Worm (Caenorhabditis elegans) whole organism, mixed stage, embryonic: Measurements from ENCODE around the gene amdh-1.

Experiments used
- M03D4.4 ChIP-seq: sonication (generic microtip); optimal IDR thresholded peaks from 2 replicates; lab custom pipeline; 2017; ENCODE audit warnings: mild to moderate bottlenecking, missing genetic modification characterization, missing compliant biosample characterization
- blmp-1 ChIP-seq: fragments of 150-350 bp; optimal IDR thresholded peaks from 2 replicates; lab custom pipeline; 2014; ENCODE audit warnings: missing biosample characterization, missing genetic modification characterization
- ceh-39 ChIP-seq: fragments of 150-350 bp; optimal IDR thresholded peaks from 2 replicates; lab custom pipeline; 2014; ENCODE audit warnings: missing biosample characterization, missing genetic modification characterization
- ceh-43 ChIP-seq: fragments of 200-800 bp; sonication (Bioruptor generic); optimal IDR thresholded peaks from 2 replicates; lab custom pipeline; 2018; ENCODE audit warnings: mild to moderate bottlenecking, missing genetic modification characterization, moderate library complexity, missing compliant biosample characterization
- ceh-83 ChIP-seq: fragments of 200-800 bp; sonication (Bioruptor generic); optimal IDR thresholded peaks from 2 replicates; lab custom pipeline; 2018; ENCODE audit warnings: mild to moderate bottlenecking, missing genetic modification characterization, missing compliant biosample characterization
- ces-1 ChIP-seq: fragments of 150-350 bp; optimal IDR thresholded peaks from 2 replicates; lab custom pipeline; 2014; ENCODE audit warnings: missing biosample characterization, missing genetic modification reagents, missing genetic modification characterization
- cnd-1 ChIP-seq: fragments of 200-800 bp; sonication (Bioruptor generic); optimal IDR thresholded peaks from 2 replicates; lab custom pipeline; 2018; ENCODE audit warnings: mild to moderate bottlenecking, missing genetic modification characterization, missing compliant biosample characterization
- drap-1 ChIP-seq: fragments of 200-800 bp; sonication (Bioruptor generic); optimal IDR thresholded peaks from 3 replicates; lab custom pipeline; 2018; ENCODE audit warnings: mild to moderate bottlenecking, missing genetic modification characterization, missing compliant biosample characterization
- elt-1 ChIP-seq: sonication (generic microtip); optimal IDR thresholded peaks from 2 replicates; lab custom pipeline; 2017; ENCODE audit warnings: missing genetic modification characterization, mild to moderate bottlenecking, missing compliant biosample characterization, antibody characterized with exemption, moderate library complexity, borderline replicate concordance; ENCODE audit not compliant: insufficient read depth
- elt-3 ChIP-seq: fragments of 150-350 bp; optimal IDR thresholded peaks from 2 replicates; lab custom pipeline; 2014; ENCODE audit warnings: missing biosample characterization, missing genetic modification characterization
- flh-1 ChIP-seq: fragments of 200-800 bp; sonication (Bioruptor generic); optimal IDR thresholded peaks from 2 replicates; lab custom pipeline; 2018; ENCODE audit warnings: mild to moderate bottlenecking, missing genetic modification characterization, moderate library complexity, missing compliant biosample characterization
- ham-2 ChIP-seq: fragments of 200-800 bp; sonication (Bioruptor generic); optimal IDR thresholded peaks from 2 replicates; lab custom pipeline; 2018; ENCODE audit warnings: mild to moderate bottlenecking, missing genetic modification characterization, missing compliant biosample characterization
- hlh-1 ChIP-seq: fragments of 150-350 bp; optimal IDR thresholded peaks from 2 replicates; lab custom pipeline; 2014; ENCODE audit warnings: missing biosample characterization, missing genetic modification reagents, missing genetic modification characterization
- lin-13 ChIP-seq: fragments of 150-350 bp; optimal IDR thresholded peaks from 2 replicates; lab custom pipeline; 2014; ENCODE audit warnings: missing biosample characterization, missing genetic modification characterization
- lin-32 ChIP-seq: fragments of 200-800 bp; sonication (Bioruptor generic); optimal IDR thresholded peaks from 2 replicates; lab custom pipeline; 2018; ENCODE audit warnings: mild to moderate bottlenecking, missing genetic modification characterization, missing compliant biosample characterization
- lsy-2 ChIP-seq: fragments of 150-350 bp; optimal IDR thresholded peaks from 2 replicates; lab custom pipeline; 2014; ENCODE audit warnings: missing biosample characterization, missing genetic modification characterization
- mab-5 ChIP-seq: fragments of 150-350 bp; optimal IDR thresholded peaks from 2 replicates; lab custom pipeline; 2014; ENCODE audit warnings: missing biosample characterization, missing genetic modification characterization
- mep-1 ChIP-seq: fragments of 150-350 bp; optimal IDR thresholded peaks from 2 replicates; lab custom pipeline; 2017; ENCODE audit warnings: missing biosample characterization, missing genetic modification reagents, missing genetic modification characterization, inconsistent platforms
- nhr-12 ChIP-seq: fragments of 150-350 bp; optimal IDR thresholded peaks from 2 replicates; lab custom pipeline; 2014; ENCODE audit warnings: missing biosample characterization, missing genetic modification characterization
- nhr-237 ChIP-seq: fragments of 150-350 bp; optimal IDR thresholded peaks from 2 replicates; lab custom pipeline; 2014; ENCODE audit warnings: missing biosample characterization, missing genetic modification characterization
- nhr-76 ChIP-seq: sonication (generic microtip); optimal IDR thresholded peaks from 2 replicates; lab custom pipeline; 2017; ENCODE audit warnings: missing biosample characterization, missing genetic modification characterization
- pha-4 ChIP-seq: fragments of 150-350 bp; optimal IDR thresholded peaks from 2 replicates; lab custom pipeline; 2018; ENCODE audit warnings: missing biosample characterization, missing genetic modification reagents, missing genetic modification characterization
- sem-2 ChIP-seq: fragments of 200-800 bp; sonication (Bioruptor generic); optimal IDR thresholded peaks from 2 replicates; lab custom pipeline; 2018; ENCODE audit warnings: mild to moderate bottlenecking, missing genetic modification characterization, missing compliant biosample characterization
- sptf-1 ChIP-seq: sonication (generic microtip); optimal IDR thresholded peaks from 2 replicates; lab custom pipeline; 2017; ENCODE audit warnings: mild to moderate bottlenecking, missing genetic modification characterization, moderate library complexity, missing compliant biosample characterization
- tbx-8 ChIP-seq: fragments of 200-800 bp; sonication (Bioruptor generic); optimal IDR thresholded peaks from 2 replicates; lab custom pipeline; 2018; ENCODE audit warnings: mild to moderate bottlenecking, missing genetic modification characterization, moderate library complexity, missing compliant biosample characterization
- unc-39 ChIP-seq: fragments of 150-350 bp; optimal IDR thresholded peaks from 2 replicates; lab custom pipeline; 2014; ENCODE audit warnings: missing biosample characterization, missing genetic modification characterization
- unc-62 ChIP-seq: fragments of 150-350 bp; optimal IDR thresholded peaks from 2 replicates; lab custom pipeline; 2014; ENCODE audit warnings: missing biosample characterization, missing genetic modification reagents, missing genetic modification characterization
- zip-8 ChIP-seq: fragments of 150-350 bp; optimal IDR thresholded peaks from 2 replicates; lab custom pipeline; 2014; ENCODE audit warnings: missing biosample characterization, missing genetic modification characterization
- ztf-11 ChIP-seq: fragments of 150-350 bp; optimal IDR thresholded peaks from 2 replicates; lab custom pipeline; 2014; ENCODE audit warnings: missing biosample characterization, missing genetic modification characterization

Gene amdh-1

ce11 chrIII:6240528-6240927, 11.1 kb upstream of the amdh-1 start, which contains the start of gene T12A2.3:
TSS of gene T12A2.3 (plus strand) at chrIII:6240828.
- TF ChIP-seq lsy-2 (tag; lab: Kevin White, UChicago) = no peak
- no peak for TF ChIP-seq ceh-83
- TF ChIP-seq hlh-1 = no peak
- TF ChIP-seq unc-39 = no peak
- no peak for TF ChIP-seq drap-1 (GFP tag; lab: Kevin White, UChicago)
- TF ChIP-seq elt-1 (tag; lab: Kevin White, UChicago) = no peak
- no peak for TF ChIP-seq ces-1
- no peak for TF ChIP-seq lin-32
- TF ChIP-seq sem-2 (GFP tag; lab: Kevin White, UChicago) = no peak
- TF ChIP-seq nhr-237 (tag; lab: Kevin White, UChicago) = no peak
- no peak for TF ChIP-seq unc-62
- no peak for TF ChIP-seq M03D4.4 (tag; lab: Kevin White, UChicago)
- no peak for TF ChIP-seq tbx-8 (GFP tag; lab: Kevin White, UChicago)
- no peak for TF ChIP-seq ztf-11 (tag; lab: Kevin White, UChicago)
- no peak for TF ChIP-seq mab-5 (tag; lab: Kevin White, UChicago)
- no peak for TF ChIP-seq pha-4 (tag; lab: Kevin White, UChicago)
- no peak for TF ChIP-seq nhr-12 (tag; lab: Kevin White, UChicago)
- TF ChIP-seq flh-1 (GFP tag; lab: Kevin White, UChicago) = no peak

- TF ChIP-seq lin-13 (tag; lab: Kevin White, UChicago) = no peak
- TF ChIP-seq nhr-12 (tag; lab: Kevin White, UChicago) = no peak
- no peak for TF ChIP-seq unc-62
- no peak for TF ChIP-seq nhr-237 (tag; lab: Kevin White, UChicago)
- no peak for TF ChIP-seq sptf-1 (tag; lab: Kevin White, UChicago)
- TF ChIP-seq sem-2 (GFP tag; lab: Kevin White, UChicago) = no peak
- no peak for TF ChIP-seq ceh-83
- TF ChIP-seq mep-1 (tag; lab: Kevin White, UChicago) = no peak
- no peak for TF ChIP-seq elt-3 (tag; lab: Kevin White, UChicago)
- TF ChIP-seq unc-39 = no peak
- no peak for TF ChIP-seq tbx-8 (GFP tag; lab: Kevin White, UChicago)
- TF ChIP-seq ceh-43 (GFP tag; lab: Kevin White, UChicago) = no peak
- TF ChIP-seq drap-1 (GFP tag; lab: Kevin White, UChicago) = no peak
These were observed 5.9 kb upstream of the amdh-1 start, which contains the start of gene bcas-2 for ce11 chrIII:6245728-6246127. TSS of gene bcas-2 (minus strand) at chrIII:6245828.

- TF ChIP-seq ces-1 = no peak
- TF ChIP-seq mep-1 (tag; lab: Kevin White, UChicago) = peak; percentile 54
These were observed 3.4 kb upstream of the amdh-1 start, which contains the start of the genes gen-1 and stt-3 for ce11 chrIII:6248064-6248687. TSS of gene gen-1 (minus strand) at chrIII:6248158. TSS of gene stt-3 (plus strand) at chrIII:6248637.

- TF ChIP-seq mab-5 (tag; lab: Kevin White, UChicago) = no peak
- TF ChIP-seq nhr-237 (tag; lab: Kevin White, UChicago) = no peak
- no peak for TF ChIP-seq mep-1 (tag; lab: Kevin White, UChicago)
- TF ChIP-seq sptf-1 (tag; lab: Kevin White, UChicago) = no peak
- TF ChIP-seq zip-8 (tag; lab: Kevin White, UChicago) = no peak
- no peak for TF ChIP-seq tbx-8 (GFP tag; lab: Kevin White, UChicago)
- TF ChIP-seq cnd-1 = no peak
- TF ChIP-seq sem-2 (GFP tag; lab: Kevin White, UChicago) = no peak
- TF ChIP-seq nhr-76 (tag; lab: Kevin White, UChicago) = no peak
- TF ChIP-seq ceh-39 (tag; lab: Kevin White, UChicago) = no peak
- no peak for TF ChIP-seq blmp-1
- no peak for TF ChIP-seq elt-1 (tag; lab: Kevin White, UChicago)
- no peak for TF ChIP-seq elt-3 (tag; lab: Kevin White, UChicago)
- no peak for TF ChIP-seq drap-1 (GFP tag; lab: Kevin White, UChicago)
These were observed 3.1 kb downstream of the amdh-1 start, which contains the start of gene srg-8 for ce11 chrIII:6254737-6255136. TSS of gene srg-8 (minus strand) at chrIII:6254837.

ce11 chrIII:6256675-6257074, 5.1 kb downstream of the amdh-1 start, which contains the start of gene srg-9:
TSS of gene srg-9 (minus strand) at chrIII:6256775.
- TF ChIP-seq unc-62 (no peak), tbx-8 (GFP tag; lab: Kevin White, UChicago) (no peak), mep-1 (tag; lab: Kevin White, UChicago) (no peak), nhr-237 (tag; lab: Kevin White, UChicago) (no peak), nhr-76 (tag; lab: Kevin White, UChicago) (no peak), drap-1 (GFP tag; lab: Kevin White, UChicago) (no peak), unc-39 (no peak), flh-1 (GFP tag; lab: Kevin White, UChicago) (no peak), cnd-1 (no peak), ztf-11 (tag; lab: Kevin White, UChicago) (no peak), lin-13 (tag; lab: Kevin White, UChicago) (no peak), sptf-1 (tag; lab: Kevin White, UChicago) (no peak), ham-2 (GFP tag; lab: Kevin White, UChicago) (no peak)
